Fruit fly (Drosophila melanogaster): ENCODE data around the gene PGRP-SB2.

DNA sequence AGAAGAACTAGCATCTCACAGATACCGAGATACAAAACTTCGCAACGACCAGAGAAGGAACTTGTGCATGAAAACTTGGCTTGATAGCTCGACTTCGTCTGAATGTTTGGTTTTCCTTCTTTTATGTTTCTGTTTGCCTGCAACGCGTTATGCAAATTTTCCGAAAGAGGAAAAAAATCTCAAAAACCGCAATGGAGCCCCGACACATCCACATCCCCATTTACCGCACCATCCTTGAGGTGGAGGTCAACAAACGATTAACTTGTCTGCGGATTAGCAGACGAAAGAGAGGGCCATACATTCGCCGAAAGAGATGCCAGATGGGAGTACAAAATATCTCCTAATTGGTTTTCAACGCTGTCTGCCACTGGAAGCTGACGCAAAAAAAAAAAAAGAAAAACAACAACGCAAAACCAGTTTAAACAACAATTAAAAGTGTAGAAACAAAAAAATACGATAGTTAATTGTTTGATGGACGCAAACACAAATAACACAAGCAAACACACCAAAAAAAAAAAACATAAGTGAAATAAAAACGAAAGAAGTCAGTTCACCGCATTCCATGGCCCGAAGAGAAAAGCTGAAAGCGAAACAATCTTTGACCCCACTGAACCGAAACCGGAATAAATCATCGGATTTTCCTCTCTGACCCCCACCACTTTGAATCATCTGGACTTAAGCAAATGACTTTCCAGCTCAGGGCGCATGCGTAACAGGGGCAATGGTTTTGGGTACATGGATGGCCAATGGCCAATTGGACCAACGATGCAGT, 31.1 kb upstream of the PGRP-SB2 start:
- TF ChIP-seq CG8478 (optimal IDR thresholded peaks at IDR 0.05) (no peak), CTCF (optimal IDR thresholded peaks at IDR 0.05) (no peak)
